Fruit fly (Drosophila melanogaster): ENCODE measurements around the gene Best1.

The Best1 gene

dm6 chr3R:10121266-10121904 is 48.9 kb downstream of the Best1 start, which contains the start of the genes gammaSnap2 and ATPsynepsilonL:
Gene gammaSnap2 (minus strand): TSS chr3R:10121400.
Gene ATPsynepsilonL (plus strand): TSS chr3R:10121773.
- TF ChIP-seq sage (GFP tag; optimal IDR thresholded peaks at IDR 0.05) (no peak), Hnf4 (GFP tag; optimal IDR thresholded peaks at IDR 0.05) (no peak), dsf (GFP tag; optimal IDR thresholded peaks at IDR 0.05; ENCODE audit: borderline replicate concordance) (no peak), Vsx2 (GFP tag; optimal IDR thresholded peaks at IDR 0.05; ENCODE audit: partially characterized antibody) (no peak), usp (GFP tag; optimal IDR thresholded peaks at IDR 0.05) (no peak), CrebA (GFP tag; optimal IDR thresholded peaks at IDR 0.05; ENCODE audit: borderline replicate concordance) (no peak), Dif (GFP tag; optimal IDR thresholded peaks at IDR 0.05; ENCODE audit: partially characterized antibody) (no peak), rgr (GFP tag; optimal IDR thresholded peaks at IDR 0.05) (no peak), Hr78 (GFP tag; optimal IDR thresholded peaks at IDR 0.05) (no peak)

- TF ChIP-seq Hr78 (GFP tag; optimal IDR thresholded peaks at IDR 0.05) (no peak), h (GFP tag; optimal IDR thresholded peaks at IDR 0.05) (peak; percentile 62), Vsx2 (GFP tag; optimal IDR thresholded peaks at IDR 0.05; ENCODE audit: partially characterized antibody) (peak; percentile 59), Rel (GFP tag; optimal IDR thresholded peaks at IDR 0.05) (no peak), Rel (tag; optimal IDR thresholded peaks at IDR 0.05) (peak; percentile 60)
Observed at dm6 chr3R:10119592-10119991, 50.7 kb downstream of the Best1 start.

- TF ChIP-seq Mio (GFP tag; optimal IDR thresholded peaks at IDR 0.05) (no peak), sage (GFP tag; optimal IDR thresholded peaks at IDR 0.05) (no peak), br (GFP tag; optimal IDR thresholded peaks at IDR 0.05) (no peak), Vsx2 (GFP tag; optimal IDR thresholded peaks at IDR 0.05; ENCODE audit: partially characterized antibody) (no peak), rgr (GFP tag; optimal IDR thresholded peaks at IDR 0.05) (no peak), tai (GFP tag; optimal IDR thresholded peaks at IDR 0.05) (no peak), psq (GFP tag; optimal IDR thresholded peaks at IDR 0.05) (no peak), Hr83 (GFP tag; optimal IDR thresholded peaks at IDR 0.05; ENCODE audit: poor library complexity, severe bottlenecking) (no peak), Hr78 (GFP tag; optimal IDR thresholded peaks at IDR 0.05) (no peak), HLH106 (tag; optimal IDR thresholded peaks at IDR 0.05) (no peak), ey (GFP tag; optimal IDR thresholded peaks at IDR 0.05) (no peak)
Observed at dm6 chr3R:10115797-10116196, 54.5 kb downstream of the Best1 start.

dm6 chr3R:10114915-10115534 is 55.3 kb downstream of the Best1 start:
- TF ChIP-seq CG32264 (GFP tag; optimal IDR thresholded peaks at IDR 0.05) (no peak), OdsH (GFP tag; optimal IDR thresholded peaks at IDR 0.05) (no peak), woc (GFP tag; optimal IDR thresholded peaks at IDR 0.05) (no peak)

- TF ChIP-seq dmrt93B (GFP tag; optimal IDR thresholded peaks at IDR 0.05) (no peak), Dfd (GFP tag; optimal IDR thresholded peaks at IDR 0.05) (no peak), dsf (GFP tag; optimal IDR thresholded peaks at IDR 0.05; ENCODE audit: borderline replicate concordance) (no peak), Mio (GFP tag; optimal IDR thresholded peaks at IDR 0.05) (no peak), jim (GFP tag; optimal IDR thresholded peaks at IDR 0.05) (no peak), lola (GFP tag; optimal IDR thresholded peaks at IDR 0.05) (no peak), foxo (GFP tag; optimal IDR thresholded peaks at IDR 0.05) (no peak), Jra (GFP tag; optimal IDR thresholded peaks at IDR 0.05) (no peak)
Observed at dm6 chr3R:10113746-10114145, 56.5 kb downstream of the Best1 start.

- TF ChIP-seq jim (GFP tag; optimal IDR thresholded peaks at IDR 0.05) (no peak), sage (GFP tag; optimal IDR thresholded peaks at IDR 0.05) (no peak), tai (GFP tag; optimal IDR thresholded peaks at IDR 0.05) (no peak), fru (GFP tag; optimal IDR thresholded peaks at IDR 0.05) (no peak), Myc (optimal IDR thresholded peaks at IDR 0.05) (no peak)
Observed at dm6 chr3R:10112195-10112594, 58.1 kb downstream of the Best1 start, which contains the start of gene CAH7. Gene CAH7 (plus strand): TSS chr3R:10112237.

Measured in whole organism, wandering third instar larva.